Fruit fly (Drosophila melanogaster) whole organism, embryonic: Measurements from ENCODE around the gene CG32036.

ENCODE experiments used
- Atf3 ChIP-seq: fragments of 200-800 bp; sonication (Bioruptor generic); optimal IDR thresholded peaks from 3 replicates; lab custom pipeline; 2016; ENCODE audit warnings: missing biosample characterization, missing genetic modification characterization
- B-H1 ChIP-seq: fragments of 200-800 bp; sonication (Bioruptor generic); IDR thresholded peaks from 3 replicates; pipeline ENCODE4 v1.3.6; 2022; ENCODE audit warnings: missing biosample characterization, missing genetic modification characterization
- CG10321 ChIP-seq: fragments of 200-800 bp; sonication (Bioruptor generic); IDR thresholded peaks from 2 replicates; pipeline ENCODE4 v1.3.6; 2022; ENCODE audit warnings: missing biosample characterization, missing genetic modification characterization
- CG11695 ChIP-seq: fragments of 200-800 bp; sonication (Bioruptor generic); IDR thresholded peaks from 3 replicates; pipeline ENCODE4 v1.3.6; 2022; ENCODE audit warnings: missing biosample characterization, missing genetic modification characterization
- CG13894 ChIP-seq: fragments of 200-800 bp; sonication (Bioruptor generic); optimal IDR thresholded peaks from 3 replicates; lab custom pipeline; 2018; ENCODE audit warnings: missing biosample characterization, mild to moderate bottlenecking, missing genetic modification characterization, moderate library complexity
- CG14014 ChIP-seq: fragments of 200-800 bp; sonication (Bioruptor generic); IDR thresholded peaks from 2 replicates; pipeline ENCODE4 v1.3.6; 2022; ENCODE audit warnings: missing biosample characterization, missing genetic modification characterization
- CG2116 ChIP-seq: fragments of 200-800 bp; sonication (Bioruptor generic); optimal IDR thresholded peaks from 3 replicates; lab custom pipeline; 2018; ENCODE audit warnings: missing biosample characterization, mild to moderate bottlenecking, missing genetic modification characterization
- CG2199 ChIP-seq: fragments of 200-800 bp; sonication (Bioruptor generic); IDR thresholded peaks from 3 replicates; pipeline ENCODE4 v1.3.6; 2022; ENCODE audit warnings: missing biosample characterization, missing genetic modification characterization
- CG2712 ChIP-seq: fragments of 200-800 bp; optimal IDR thresholded peaks from 3 replicates; lab custom pipeline; 2019; ENCODE audit warnings: missing biosample characterization, mild to moderate bottlenecking, missing genetic modification characterization, moderate library complexity
- CG31224 ChIP-seq: fragments of 200-800 bp; sonication (Bioruptor generic); IDR thresholded peaks from 2 replicates; pipeline ENCODE4 v1.3.6; 2022; ENCODE audit warnings: missing biosample characterization, missing genetic modification characterization
- CG32532 ChIP-seq: fragments of 200-800 bp; sonication (Bioruptor generic); IDR thresholded peaks from 2 replicates; pipeline ENCODE4 v1.3.6; 2022; ENCODE audit warnings: missing biosample characterization, missing genetic modification characterization
- CG4424 ChIP-seq: fragments of 200-800 bp; sonication (Bioruptor generic); optimal IDR thresholded peaks from 3 replicates; lab custom pipeline; 2016; ENCODE audit warnings: missing biosample characterization, missing genetic modification characterization
- CG5953 ChIP-seq: fragments of 200-800 bp; sonication (Bioruptor generic); IDR thresholded peaks from 2 replicates; pipeline ENCODE4 v1.3.6; 2022; ENCODE audit warnings: missing biosample characterization, missing genetic modification characterization
- CG6272 ChIP-seq: fragments of 200-800 bp; sonication (Bioruptor generic); IDR thresholded peaks from 2 replicates; pipeline ENCODE4 v1.3.6; 2022; ENCODE audit warnings: missing biosample characterization, missing genetic modification characterization
- CG6791 ChIP-seq: fragments of 200-800 bp; sonication (Bioruptor generic); IDR thresholded peaks from 3 replicates; pipeline ENCODE4 v1.3.6; 2022; ENCODE audit warnings: missing biosample characterization, missing genetic modification characterization; ENCODE audit not compliant: partially characterized antibody
- CG7271 ChIP-seq: fragments of 200-800 bp; sonication (Bioruptor generic); optimal IDR thresholded peaks from 2 replicates; lab custom pipeline; 2018; ENCODE audit warnings: missing biosample characterization, mild to moderate bottlenecking, missing genetic modification characterization, moderate library complexity
- CG7357 ChIP-seq: fragments of 200-800 bp; sonication (Bioruptor generic); IDR thresholded peaks from 3 replicates; pipeline ENCODE4 v1.3.6; 2022; ENCODE audit warnings: missing biosample characterization, missing genetic modification characterization
- CG8359 ChIP-seq: fragments of 200-800 bp; sonication (Bioruptor generic); optimal IDR thresholded peaks from 2 replicates; lab custom pipeline; 2017; ENCODE audit warnings: missing biosample characterization, mild to moderate bottlenecking, missing genetic modification characterization, borderline replicate concordance
- Fer3 ChIP-seq: fragments of 200-800 bp; sonication (Bioruptor generic); optimal IDR thresholded peaks from 2 replicates; lab custom pipeline; 2018; ENCODE audit warnings: missing biosample characterization, mild to moderate bottlenecking, missing genetic modification characterization, moderate library complexity
- HLH54F ChIP-seq: fragments of 200-800 bp; sonication (Bioruptor generic); optimal IDR thresholded peaks from 3 replicates; lab custom pipeline; 2016; ENCODE audit warnings: missing biosample characterization, missing genetic modification characterization
- Lim3 ChIP-seq: fragments of 200-800 bp; sonication (Bioruptor generic); IDR thresholded peaks from 2 replicates; pipeline ENCODE4 v1.3.6; 2022; ENCODE audit warnings: missing biosample characterization, missing genetic modification characterization
- Mrtf ChIP-seq: fragments of 200-800 bp; sonication (Bioruptor generic); IDR thresholded peaks from 3 replicates; pipeline ENCODE4 v1.3.6; 2022; ENCODE audit warnings: missing biosample characterization, missing genetic modification characterization
- Sry-δ ChIP-seq: fragments of 200-800 bp; sonication (Bioruptor generic); optimal IDR thresholded peaks from 2 replicates; lab custom pipeline; 2016; ENCODE audit warnings: missing biosample characterization, missing genetic modification characterization
- abd-A ChIP-seq: fragments of 200-800 bp; sonication (Bioruptor generic); optimal IDR thresholded peaks from 3 replicates; lab custom pipeline; 2019; ENCODE audit warnings: missing biosample characterization, mild to moderate bottlenecking, missing genetic modification characterization, moderate library complexity
- al ChIP-seq: fragments of 200-800 bp; sonication (Bioruptor generic); IDR thresholded peaks from 2 replicates; pipeline ENCODE4 v1.3.6; 2022; ENCODE audit warnings: missing biosample characterization, missing genetic modification characterization
- bab2 ChIP-seq: fragments of 200-800 bp; sonication (Bioruptor generic); optimal IDR thresholded peaks from 2 replicates; lab custom pipeline; 2016; ENCODE audit warnings: missing biosample characterization, missing genetic modification characterization
- bowl ChIP-seq: fragments of 200-800 bp; sonication (Bioruptor generic); IDR thresholded peaks from 2 replicates; pipeline ENCODE4 v1.3.6; 2022; ENCODE audit warnings: missing biosample characterization, missing genetic modification characterization
- btn ChIP-seq: fragments of 200-800 bp; sonication (Bioruptor generic); optimal IDR thresholded peaks from 2 replicates; lab custom pipeline; 2016; ENCODE audit warnings: missing biosample characterization, missing genetic modification characterization
- croc ChIP-seq: fragments of 200-800 bp; sonication (Bioruptor generic); conservative IDR thresholded peaks from 3 replicates; pipeline ENCODE4 v1.3.6; 2022; ENCODE audit warnings: missing biosample characterization, missing genetic modification characterization
- dan ChIP-seq: fragments of 200-800 bp; sonication (Bioruptor generic); IDR thresholded peaks from 2 replicates; pipeline ENCODE4 v1.3.6; 2022; ENCODE audit warnings: missing biosample characterization, missing genetic modification characterization
- dm ChIP-seq: fragments of 200-800 bp; sonication (Bioruptor generic); optimal IDR thresholded peaks from 3 replicates; lab custom pipeline; 2016; ENCODE audit warnings: missing biosample characterization, missing genetic modification characterization
- dmrt11E ChIP-seq: fragments of 200-800 bp; sonication (Bioruptor generic); optimal IDR thresholded peaks from 3 replicates; lab custom pipeline; 2018; ENCODE audit warnings: missing biosample characterization, mild to moderate bottlenecking, missing genetic modification characterization, moderate library complexity
- dmrt99B ChIP-seq: fragments of 200-800 bp; sonication (Bioruptor generic); optimal IDR thresholded peaks from 2 replicates; lab custom pipeline; 2018; ENCODE audit warnings: missing biosample characterization, mild to moderate bottlenecking, missing genetic modification characterization, moderate library complexity
- eyg ChIP-seq: fragments of 200-800 bp; sonication (Bioruptor generic); optimal IDR thresholded peaks from 3 replicates; lab custom pipeline; 2016; ENCODE audit warnings: missing biosample characterization, missing genetic modification characterization
- hb ChIP-seq: fragments of 200-800 bp; sonication (Bioruptor generic); IDR thresholded peaks from 3 replicates; pipeline ENCODE4 v1.3.6; 2022; ENCODE audit warnings: missing biosample characterization, missing genetic modification characterization; ENCODE audit not compliant: partially characterized antibody
- klu ChIP-seq: fragments of 200-800 bp; sonication (Bioruptor generic); IDR thresholded peaks from 2 replicates; pipeline ENCODE4 v1.3.6; 2022; ENCODE audit warnings: missing biosample characterization, missing genetic modification characterization
- nerfin-1 ChIP-seq: fragments of 200-800 bp; sonication (Bioruptor generic); optimal IDR thresholded peaks from 3 replicates; lab custom pipeline; 2019; ENCODE audit warnings: missing biosample characterization, mild to moderate bottlenecking, missing genetic modification characterization, moderate library complexity
- pho ChIP-seq: fragments of 200-800 bp; sonication (Bioruptor generic); optimal IDR thresholded peaks from 2 replicates; lab custom pipeline; 2016; ENCODE audit warnings: missing biosample characterization, missing genetic modification characterization
- sisA ChIP-seq: fragments of 200-800 bp; sonication (Bioruptor generic); IDR thresholded peaks from 2 replicates; pipeline ENCODE4 v1.3.6; 2022; ENCODE audit warnings: missing biosample characterization, missing genetic modification characterization
- sob ChIP-seq: fragments of 200-800 bp; sonication (Bioruptor generic); IDR thresholded peaks from 2 replicates; pipeline ENCODE4 v1.3.6; 2022; ENCODE audit warnings: missing biosample characterization, missing genetic modification characterization
- tna ChIP-seq: fragments of 200-800 bp; sonication (Bioruptor generic); IDR thresholded peaks from 2 replicates; pipeline ENCODE4 v1.3.6; 2022; ENCODE audit warnings: missing biosample characterization, missing genetic modification characterization; ENCODE audit not compliant: partially characterized antibody
- trh ChIP-seq: fragments of 200-800 bp; sonication (Bioruptor generic); optimal IDR thresholded peaks from 2 replicates; lab custom pipeline; 2016; ENCODE audit warnings: missing biosample characterization, missing genetic modification characterization
- ttk ChIP-seq: fragments of 200-800 bp; sonication (Bioruptor generic); IDR thresholded peaks from 2 replicates; pipeline ENCODE4 v2.1.2; 2022; ENCODE audit warnings: missing biosample characterization, missing genetic modification characterization
- tup ChIP-seq: fragments of 200-800 bp; sonication (Bioruptor generic); optimal IDR thresholded peaks from 2 replicates; lab custom pipeline; 2016; ENCODE audit warnings: missing biosample characterization, mild to moderate bottlenecking, missing genetic modification characterization, moderate library complexity
- vnd ChIP-seq: fragments of 200-800 bp; sonication (Bioruptor generic); IDR thresholded peaks from 3 replicates; pipeline ENCODE4 v1.3.6; 2022; ENCODE audit warnings: missing biosample characterization, missing genetic modification characterization; ENCODE audit not compliant: partially characterized antibody
- yki ChIP-seq: fragments of >200 bp; optimal IDR thresholded peaks from 3 replicates; lab custom pipeline; 2018
- zf30C ChIP-seq: fragments of 200-800 bp; sonication (Bioruptor generic); optimal IDR thresholded peaks from 3 replicates; lab custom pipeline; 2018; ENCODE audit warnings: missing biosample characterization, mild to moderate bottlenecking, missing genetic modification characterization

CG32036 gene

DNA sequence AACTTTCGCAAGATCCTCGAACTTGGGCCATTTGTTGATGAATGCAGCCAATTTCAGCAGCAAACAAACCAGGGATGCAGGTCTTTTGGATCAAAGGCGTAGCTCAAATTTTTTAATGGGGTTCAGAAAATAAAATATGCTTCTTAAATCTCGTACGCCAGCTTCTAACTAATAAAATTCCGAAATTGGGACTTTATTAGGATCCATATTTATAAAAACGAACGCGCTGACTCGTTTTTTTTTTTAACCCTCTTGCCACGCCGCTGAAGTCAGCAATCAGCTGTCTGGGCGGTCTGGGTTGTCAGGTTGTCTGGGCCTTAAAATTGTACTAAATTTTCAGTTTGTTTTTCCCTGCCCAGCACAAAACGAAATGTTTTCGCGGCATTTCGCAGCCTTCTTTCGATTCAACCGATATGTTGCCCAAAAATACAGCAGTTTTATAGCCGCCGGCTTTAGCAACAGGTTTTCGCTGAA, 31.4 kb downstream of the CG32036 start, which contains the start of gene CG3437 (continued):
- TF ChIP-seq HLH54F, result peak; percentile 99
- no peak for TF ChIP-seq CG6791 (GFP tag; lab: Robert Waterston, UW)
- TF ChIP-seq Atf3, result peak; percentile 98
- peak; percentile 99 for TF ChIP-seq CG32532
- peak; percentile 97 for TF ChIP-seq dmrt11E (tag; lab: Kevin White, UChicago)
- peak; percentile 99 for TF ChIP-seq B-H1
- TF ChIP-seq CG2116 (GFP tag; lab: Kevin White, UChicago), result peak; percentile 90
- TF ChIP-seq nerfin-1 (tag; lab: Kevin White, UChicago), result peak; percentile 98
- peak; percentile 99 for TF ChIP-seq bab2
- peak; percentile 97 for TF ChIP-seq tup (GFP tag; lab: Kevin White, UChicago)
- TF ChIP-seq CG4424, result peak; percentile 98
- peak; percentile 97 for TF ChIP-seq Lim3 (GFP tag; lab: Robert Waterston, UW)
- TF ChIP-seq hb (GFP tag; lab: Robert Waterston, UW), result no peak
- peak; percentile 97 for TF ChIP-seq btn
- TF ChIP-seq CG7357, result peak; percentile 97
- TF ChIP-seq Sry-δ, result peak; percentile 78
- TF ChIP-seq al (GFP tag; lab: Robert Waterston, UW), result peak; percentile 99
- TF ChIP-seq Mrtf, result peak; percentile 99
- TF ChIP-seq CG6272 (GFP tag; lab: Robert Waterston, UW), result peak; percentile 99
- TF ChIP-seq CG2712, result peak; percentile 96
- peak; percentile 98 for TF ChIP-seq CG7271
- TF ChIP-seq Fer3 (tag; lab: Kevin White, UChicago), result peak; percentile 99
- TF ChIP-seq CG5953, result peak; percentile 98
- TF ChIP-seq dm (GFP tag; lab: Kevin White, UChicago), result peak; percentile 95
- TF ChIP-seq tna (GFP tag; lab: Robert Waterston, UW), result no peak
- peak; percentile 98 for TF ChIP-seq eyg (GFP tag; lab: Kevin White, UChicago)
- peak; percentile 94 for TF ChIP-seq CG8359 (GFP tag; lab: Kevin White, UChicago)
- TF ChIP-seq CG10321 (GFP tag; lab: Robert Waterston, UW), result peak; percentile 87
- TF ChIP-seq sisA (GFP tag; lab: Robert Waterston, UW), result peak; percentile 99
- TF ChIP-seq ttk, result peak; percentile 99
- TF ChIP-seq croc (GFP tag; lab: Robert Waterston, UW), result peak; percentile 98
- peak; percentile 98 for TF ChIP-seq pho (GFP tag; lab: Kevin White, UChicago)
- TF ChIP-seq CG14014 (GFP tag; lab: Robert Waterston, UW), result peak; percentile 99
- TF ChIP-seq CG31224, result peak; percentile 97
- TF ChIP-seq abd-A (tag; lab: Kevin White, UChicago), result peak; percentile 87
- TF ChIP-seq yki (lab: Kevin White, UChicago), result no peak
- TF ChIP-seq CG2199, result peak; percentile 99
- peak; percentile 98 for TF ChIP-seq dan
- peak; percentile 99 for TF ChIP-seq CG11695 (GFP tag; lab: Robert Waterston, UW)
- peak; percentile 99 for TF ChIP-seq sob (GFP tag; lab: Robert Waterston, UW)
- peak; percentile 98 for TF ChIP-seq bowl
- peak; percentile 98 for TF ChIP-seq dmrt99B
- 0 out of 3 replicates have a peak, but pooled peaks have one; percentile 29 for TF ChIP-seq vnd (GFP tag; lab: Robert Waterston, UW)
- peak; percentile 99 for TF ChIP-seq CG13894 (tag; lab: Kevin White, UChicago)
- TF ChIP-seq zf30C, result peak; percentile 40
- peak; percentile 93 for TF ChIP-seq trh (GFP tag; lab: Kevin White, UChicago)
- TF ChIP-seq klu (GFP tag; lab: Robert Waterston, UW), result peak; percentile 98
